Fruit fly (Drosophila melanogaster): Measurements from ENCODE around the gene CG34263.

CG34263 gene

dm6 chr3L:246644-247199 lies 19.0 kb downstream of the CG34263 start (continued):
- TF ChIP-seq Hr51 (GFP tag; optimal IDR thresholded peaks at IDR 0.05) (peak in 1 of 2 experiments; percentile 12), CG31365 (tag; optimal IDR thresholded peaks at IDR 0.05) (no peak), CG17568 (GFP tag; optimal IDR thresholded peaks at IDR 0.05) (no peak), so (GFP tag; IDR thresholded peaks at IDR 0.05) (no peak), fu2 (GFP tag; optimal IDR thresholded peaks at IDR 0.05) (peak; percentile 35), CHES-1-like (GFP tag; optimal IDR thresholded peaks at IDR 0.05) (peak; percentile 50), esg (GFP tag; conservative IDR thresholded peaks at IDR 0.05) (no peak), CG1602 (GFP tag; optimal IDR thresholded peaks at IDR 0.05) (peak; percentile 34), CG10654 (GFP tag; optimal IDR thresholded peaks at IDR 0.05) (peak; percentile 31), seq (GFP tag; IDR thresholded peaks at IDR 0.05) (no peak), Nf-YB (GFP tag; optimal IDR thresholded peaks at IDR 0.05) (peak; percentile 98), CTCF (GFP tag; optimal IDR thresholded peaks at IDR 0.05) (peak; percentile 96), CG3838 (GFP tag; optimal IDR thresholded peaks at IDR 0.05) (no peak), B-H2 (GFP tag; optimal IDR thresholded peaks at IDR 0.05) (peak; percentile 70), nerfin-2 (GFP tag; IDR thresholded peaks at IDR 0.05; ENCODE audit: partially characterized antibody) (peak; percentile 55), repo (GFP tag; optimal IDR thresholded peaks at IDR 0.05) (peak; percentile 32), CG10321 (GFP tag; IDR thresholded peaks at IDR 0.05) (no peak), cato (GFP tag; optimal IDR thresholded peaks at IDR 0.05; ENCODE audit: borderline replicate concordance) (no peak), Camta (GFP tag; optimal IDR thresholded peaks at IDR 0.05) (peak; percentile 72), MBD-R2 (GFP tag; IDR thresholded peaks at IDR 0.05) (peak; percentile 55), CG43689 (GFP tag; IDR thresholded peaks at IDR 0.05) (no peak), CG17328 (GFP tag; IDR thresholded peaks at IDR 0.05) (no peak), sqz (GFP tag; optimal IDR thresholded peaks at IDR 0.05) (no peak), CG9797 (GFP tag; optimal IDR thresholded peaks at IDR 0.05) (peak; percentile 49), CG10147 (GFP tag; optimal IDR thresholded peaks at IDR 0.05) (no peak), CG34422 (GFP tag; IDR thresholded peaks at IDR 0.05) (0 out of 3 replicates have a peak, but pooled peaks have one; percentile 21), da (GFP tag; optimal IDR thresholded peaks at IDR 0.05) (peak; percentile 43), CG15514 (GFP tag; optimal IDR thresholded peaks at IDR 0.05) (peak; percentile 76), knrl (GFP tag; IDR thresholded peaks at IDR 0.05; ENCODE audit: partially characterized antibody) (peak; percentile 59; the same call in 2 of the 3 replicates), grn (GFP tag; optimal IDR thresholded peaks at IDR 0.05) (no peak), pzg (GFP tag; optimal IDR thresholded peaks at IDR 0.05) (peak; percentile 92)

- TF ChIP-seq Meics (GFP tag; optimal IDR thresholded peaks at IDR 0.05) (no peak), ash1 (GFP tag; optimal IDR thresholded peaks at IDR 0.05) (no peak), onecut (GFP tag; IDR thresholded peaks at IDR 0.05) (no peak), CG13287 (GFP tag; IDR thresholded peaks at IDR 0.05; ENCODE audit: partially characterized antibody) (no peak), Chrac-16 (GFP tag; optimal IDR thresholded peaks at IDR 0.05) (no peak), CG33557 (GFP tag; optimal IDR thresholded peaks at IDR 0.05) (no peak), CG11247 (GFP tag; IDR thresholded peaks at IDR 0.05) (no peak), CG7556 (GFP tag; optimal IDR thresholded peaks at IDR 0.05) (no peak), stwl (tag; optimal IDR thresholded peaks at IDR 0.05) (no peak), GATAe (GFP tag; conservative IDR thresholded peaks at IDR 0.05) (no peak), CG5953 (GFP tag; IDR thresholded peaks at IDR 0.05) (no peak), CG43689 (GFP tag; IDR thresholded peaks at IDR 0.05) (no peak), Dip3 (GFP tag; optimal IDR thresholded peaks at IDR 0.05) (no peak), Scr (GFP tag; IDR thresholded peaks at IDR 0.05; ENCODE audit: partially characterized antibody) (no peak), Poxn (GFP tag; IDR thresholded peaks at IDR 0.05) (no peak), CG15269 (tag; optimal IDR thresholded peaks at IDR 0.05) (no peak), Fer3 (tag; optimal IDR thresholded peaks at IDR 0.05) (no peak)
Measured at dm6 chr3L:234337-234736, 31.4 kb downstream of the CG34263 start.

Data from whole organism, embryonic.